Fruit fly (Drosophila melanogaster): ENCODE measurements around the gene Usp47.

Usp47 gene

DNA sequence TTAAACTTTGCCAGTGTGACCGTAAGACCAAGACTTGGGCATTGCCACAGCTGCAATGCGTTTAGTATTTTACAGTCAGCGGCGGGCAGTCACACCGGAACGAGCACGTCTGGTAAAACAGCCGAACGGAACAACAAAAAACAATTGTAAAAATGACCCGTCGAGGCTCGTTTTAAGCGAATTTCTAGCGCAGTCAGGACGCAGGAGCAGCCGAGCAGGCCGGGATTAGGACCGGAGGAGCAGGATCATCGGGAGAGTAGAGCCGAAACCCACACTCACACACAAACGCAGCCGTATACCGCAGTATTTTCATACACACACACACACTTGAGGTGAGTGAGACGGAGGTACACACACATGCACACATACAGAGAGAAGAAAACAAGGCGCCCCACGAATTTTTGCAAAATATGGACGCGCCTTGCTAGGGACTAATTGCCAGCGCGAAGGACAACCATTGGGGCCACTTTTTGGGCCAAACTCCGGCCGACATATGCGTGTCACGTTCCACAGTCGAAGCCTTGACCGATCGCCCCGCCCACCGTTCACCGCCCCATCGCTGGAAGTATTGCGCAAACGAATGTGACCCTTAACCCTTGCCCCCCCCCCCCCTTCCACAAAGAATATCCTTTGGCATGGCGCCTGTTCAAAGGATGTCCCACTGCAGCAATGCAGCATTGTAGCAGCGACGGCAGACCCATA, at the start of gene Usp47:
Usp47 (plus strand) TSS at position 71 of the 702 bp plus-strand sequence.
- no peak for TF ChIP-seq lilli (GFP tag; optimal IDR thresholded peaks at IDR 0.05)
- TF ChIP-seq CG16779 (GFP tag; IDR thresholded peaks at IDR 0.05), result no peak
- no peak for TF ChIP-seq CG6272 (GFP tag; IDR thresholded peaks at IDR 0.05)
- no peak for TF ChIP-seq sqz (GFP tag; optimal IDR thresholded peaks at IDR 0.05)
- no peak for TF ChIP-seq slp2 (GFP tag; optimal IDR thresholded peaks at IDR 0.05)
- no peak for TF ChIP-seq CG13775 (GFP tag; optimal IDR thresholded peaks at IDR 0.05)
- no peak for TF ChIP-seq E2f1 (GFP tag; IDR thresholded peaks at IDR 0.05)
- TF ChIP-seq Dip3 (GFP tag; optimal IDR thresholded peaks at IDR 0.05), result no peak
- no peak for TF ChIP-seq Poxn (GFP tag; IDR thresholded peaks at IDR 0.05)
- peak; percentile 58 for TF ChIP-seq Fer1 (GFP tag; optimal IDR thresholded peaks at IDR 0.05)
- no peak for TF ChIP-seq CG14014 (GFP tag; IDR thresholded peaks at IDR 0.05)
- no peak for TF ChIP-seq jigr1 (GFP tag; IDR thresholded peaks at IDR 0.05)
- no peak for TF ChIP-seq Dek (tag; optimal IDR thresholded peaks at IDR 0.05)
- no peak for TF ChIP-seq ara (GFP tag; IDR thresholded peaks at IDR 0.05)
- TF ChIP-seq chn (GFP tag; optimal IDR thresholded peaks at IDR 0.05), result no peak
- no peak for TF ChIP-seq gro (GFP tag; optimal IDR thresholded peaks at IDR 0.05)
- no peak for TF ChIP-seq rib (GFP tag; IDR thresholded peaks at IDR 0.05)
- TF ChIP-seq yki (optimal IDR thresholded peaks at IDR 0.05), result no peak
- TF ChIP-seq croc (GFP tag; conservative IDR thresholded peaks at IDR 0.05), result no peak
- no peak for TF ChIP-seq Ssrp (tag; optimal IDR thresholded peaks at IDR 0.05)
- TF ChIP-seq Rx (GFP tag; IDR thresholded peaks at IDR 0.05), result no peak
- no peak for TF ChIP-seq Six4 (GFP tag; optimal IDR thresholded peaks at IDR 0.05)
- TF ChIP-seq tll (GFP tag; optimal IDR thresholded peaks at IDR 0.05), result no peak
- no peak for TF ChIP-seq Bteb2 (GFP tag; optimal IDR thresholded peaks at IDR 0.05)
- TF ChIP-seq CG17186 (GFP tag; optimal IDR thresholded peaks at IDR 0.05), result no peak
- TF ChIP-seq CG6854 (GFP tag; optimal IDR thresholded peaks at IDR 0.05), result no peak
- no peak for TF ChIP-seq TFAM (GFP tag; optimal IDR thresholded peaks at IDR 0.05)
- TF ChIP-seq Sin3A (optimal IDR thresholded peaks at IDR 0.05), result peak; percentile 26
- TF ChIP-seq CG18619 (GFP tag; optimal IDR thresholded peaks at IDR 0.05), result no peak
- TF ChIP-seq disco-r (GFP tag; optimal IDR thresholded peaks at IDR 0.05), result no peak
- TF ChIP-seq CG1832 (GFP tag; optimal IDR thresholded peaks at IDR 0.05), result no peak
- no peak for TF ChIP-seq pb (GFP tag; optimal IDR thresholded peaks at IDR 0.05)
- TF ChIP-seq CG34422 (GFP tag; IDR thresholded peaks at IDR 0.05), result peak; percentile 84; the same call in 2 of the 3 replicates
- peak; percentile 54 for TF ChIP-seq Dp (GFP tag; optimal IDR thresholded peaks at IDR 0.05)
- no peak for TF ChIP-seq p53 (GFP tag; optimal IDR thresholded peaks at IDR 0.05)
- no peak for TF ChIP-seq bigmax (GFP tag; optimal IDR thresholded peaks at IDR 0.05)
- TF ChIP-seq emc (GFP tag; optimal IDR thresholded peaks at IDR 0.05), result no peak
- no peak for TF ChIP-seq CG11695 (GFP tag; IDR thresholded peaks at IDR 0.05)
- no peak for TF ChIP-seq ato (GFP tag; IDR thresholded peaks at IDR 0.05; ENCODE audit: partially characterized antibody)
- no peak for TF ChIP-seq ttk (GFP tag; IDR thresholded peaks at IDR 0.05)
- no peak for TF ChIP-seq CG14710 (tag; optimal IDR thresholded peaks at IDR 0.05)
- peak in 1 of 2 experiments; percentile 97 for TF ChIP-seq Hr78 (GFP tag; optimal IDR thresholded peaks at IDR 0.05)
- no peak for TF ChIP-seq CG1602 (GFP tag; optimal IDR thresholded peaks at IDR 0.05)
- TF ChIP-seq CoRest (tag; optimal IDR thresholded peaks at IDR 0.05), result no peak
- no peak for TF ChIP-seq CG43689 (GFP tag; IDR thresholded peaks at IDR 0.05)
- TF ChIP-seq CG6813 (GFP tag; optimal IDR thresholded peaks at IDR 0.05), result no peak
- TF ChIP-seq gsb (GFP tag; IDR thresholded peaks at IDR 0.05), result no peak
- TF ChIP-seq CG15696 (tag; optimal IDR thresholded peaks at IDR 0.05), result no peak
- TF ChIP-seq CG1233 (GFP tag; optimal IDR thresholded peaks at IDR 0.05), result no peak
- TF ChIP-seq CG11093 (GFP tag; IDR thresholded peaks at IDR 0.05), result no peak
- no peak for TF ChIP-seq CG3838 (GFP tag; optimal IDR thresholded peaks at IDR 0.05)
- no peak for TF ChIP-seq Hr3 (GFP tag; optimal IDR thresholded peaks at IDR 0.05)

Data from whole organism, embryonic.